Fruit fly (Drosophila melanogaster) whole organism, embryonic: ENCODE data around the gene Paris.
A peak's percentile ranks its signal among the peaks of the same experiment; 100 is the strongest.

Source experiments
- B-H2 ChIP-seq: fragments of 200-800 bp; sonication (Bioruptor generic); optimal IDR thresholded peaks from 2 replicates; lab custom pipeline; 2018; ENCODE audit warnings: missing biosample characterization, mild to moderate bottlenecking, missing genetic modification characterization
- CG1024 ChIP-seq: fragments of 200-800 bp; sonication (Bioruptor generic); IDR thresholded peaks from 2 replicates; pipeline ENCODE4 v1.3.6; 2022; ENCODE audit warnings: missing biosample characterization, missing genetic modification characterization
- CG10274 ChIP-seq: fragments of 200-800 bp; sonication (Bioruptor generic); optimal IDR thresholded peaks from 3 replicates; lab custom pipeline; 2017; ENCODE audit warnings: missing biosample characterization, mild to moderate bottlenecking, missing genetic modification characterization
- CG10366 ChIP-seq: fragments of 200-800 bp; sonication (Bioruptor generic); IDR thresholded peaks from 2 replicates; pipeline ENCODE4 v1.3.6; 2022; ENCODE audit warnings: missing biosample characterization, missing genetic modification characterization
- CG10543 ChIP-seq: fragments of 200-800 bp; sonication (Bioruptor generic); optimal IDR thresholded peaks from 3 replicates; lab custom pipeline; 2017; ENCODE audit warnings: missing biosample characterization, mild to moderate bottlenecking, missing genetic modification characterization, moderate library complexity
- CG11085 ChIP-seq: fragments of 200-800 bp; sonication (Bioruptor generic); IDR thresholded peaks from 2 replicates; pipeline ENCODE4 v1.3.6; 2022; ENCODE audit warnings: missing biosample characterization, missing genetic modification characterization
- CG11247 ChIP-seq: fragments of 200-800 bp; sonication (Bioruptor generic); IDR thresholded peaks from 2 replicates; pipeline ENCODE4 v1.3.6; 2022; ENCODE audit warnings: missing biosample characterization, missing genetic modification characterization
- CG12219 ChIP-seq: fragments of 200-800 bp; sonication (Bioruptor generic); optimal IDR thresholded peaks from 3 replicates; lab custom pipeline; 2018; ENCODE audit warnings: missing biosample characterization, mild to moderate bottlenecking, missing genetic modification characterization
- CG12744 ChIP-seq: fragments of 200-800 bp; sonication (Bioruptor generic); optimal IDR thresholded peaks from 2 replicates; lab custom pipeline; 2016; ENCODE audit warnings: missing biosample characterization, missing genetic modification characterization
- CG13296 ChIP-seq: fragments of 200-800 bp; sonication (Bioruptor generic); optimal IDR thresholded peaks from 3 replicates; lab custom pipeline; 2018; ENCODE audit warnings: missing biosample characterization, mild to moderate bottlenecking, missing genetic modification characterization
- CG2202 ChIP-seq: fragments of 200-800 bp; sonication (Bioruptor generic); optimal IDR thresholded peaks from 2 replicates; lab custom pipeline; 2018; ENCODE audit warnings: missing biosample characterization, mild to moderate bottlenecking, missing genetic modification characterization
- CG3065 ChIP-seq: fragments of 200-800 bp; sonication (Bioruptor generic); optimal IDR thresholded peaks from 2 replicates; lab custom pipeline; 2016; ENCODE audit warnings: missing biosample characterization, missing genetic modification characterization
- CG3163 ChIP-seq: fragments of 200-800 bp; sonication (Bioruptor generic); optimal IDR thresholded peaks from 3 replicates; lab custom pipeline; 2016; ENCODE audit warnings: missing biosample characterization, missing genetic modification characterization
- CG43689 ChIP-seq: fragments of 200-800 bp; sonication (Bioruptor generic); IDR thresholded peaks from 2 replicates; pipeline ENCODE4 v1.3.6; 2022; ENCODE audit warnings: missing biosample characterization, missing genetic modification characterization
- CG4854 ChIP-seq: fragments of 200-800 bp; sonication (Bioruptor generic); optimal IDR thresholded peaks from 2 replicates; lab custom pipeline; 2016; ENCODE audit warnings: missing biosample characterization, missing genetic modification characterization, inconsistent platforms
- CG5245 ChIP-seq: fragments of 200-800 bp; sonication (Bioruptor generic); optimal IDR thresholded peaks from 3 replicates; lab custom pipeline; 2016; ENCODE audit warnings: missing biosample characterization, missing genetic modification characterization
- CG6813 ChIP-seq: fragments of 200-800 bp; sonication (Bioruptor generic); optimal IDR thresholded peaks from 2 replicates; lab custom pipeline; 2017; ENCODE audit warnings: missing biosample characterization, missing genetic modification characterization, mild to moderate bottlenecking, moderate library complexity, missing genetic modification reagents
- CG8359 ChIP-seq: fragments of 200-800 bp; sonication (Bioruptor generic); optimal IDR thresholded peaks from 2 replicates; lab custom pipeline; 2017; ENCODE audit warnings: missing biosample characterization, mild to moderate bottlenecking, missing genetic modification characterization, borderline replicate concordance
- CG8924 ChIP-seq: fragments of 200-800 bp; optimal IDR thresholded peaks from 3 replicates; lab custom pipeline; 2019; ENCODE audit warnings: missing biosample characterization, mild to moderate bottlenecking, missing genetic modification characterization, moderate library complexity
- CG9727 ChIP-seq: fragments of 200-800 bp; sonication (Bioruptor generic); optimal IDR thresholded peaks from 3 replicates; lab custom pipeline; 2017; ENCODE audit warnings: missing biosample characterization, mild to moderate bottlenecking, missing genetic modification characterization
- Dbx ChIP-seq: fragments of 200-800 bp; sonication (Bioruptor generic); IDR thresholded peaks from 3 replicates; pipeline ENCODE4 v1.3.6; 2022; ENCODE audit warnings: missing biosample characterization, missing genetic modification characterization
- H15 ChIP-seq: fragments of 200-800 bp; sonication (Bioruptor generic); IDR thresholded peaks from 3 replicates; pipeline ENCODE4 v1.3.6; 2022; ENCODE audit warnings: missing biosample characterization, missing genetic modification characterization
- Trl ChIP-seq, 3 experiments: fragments of >200 bp in 2 of 3; fragments of 200-800 bp in 1 of 3; sonication (Bioruptor generic) in 1 of 3; optimal IDR thresholded peaks; 2 replicates in 1 of 3; 3 replicates in 2 of 3; lab custom pipeline; 2016 to 2017; ENCODE audit warnings: missing biosample characterization in 1 of 3, missing genetic modification characterization in 1 of 3
- Xbp1 ChIP-seq: fragments of 200-800 bp; sonication (Bioruptor generic); optimal IDR thresholded peaks from 3 replicates; lab custom pipeline; 2016; ENCODE audit warnings: missing biosample characterization, mild to moderate bottlenecking, missing genetic modification characterization
- cas ChIP-seq: fragments of 200-800 bp; sonication (Bioruptor generic); IDR thresholded peaks from 2 replicates; pipeline ENCODE4 v1.3.6; 2022; ENCODE audit warnings: missing biosample characterization, missing genetic modification characterization
- croc ChIP-seq: fragments of 200-800 bp; sonication (Bioruptor generic); conservative IDR thresholded peaks from 3 replicates; pipeline ENCODE4 v1.3.6; 2022; ENCODE audit warnings: missing biosample characterization, missing genetic modification characterization
- dpn ChIP-seq, 2 experiments: fragments of 200-800 bp; sonication (Bioruptor generic); optimal IDR thresholded peaks; 3 replicates each; lab custom pipeline; 2016; ENCODE audit warnings: missing biosample characterization in 2 of 2, missing genetic modification characterization in 2 of 2
- ems ChIP-seq: fragments of 200-800 bp; sonication (Bioruptor generic); optimal IDR thresholded peaks from 3 replicates; lab custom pipeline; 2016; ENCODE audit warnings: missing biosample characterization, missing genetic modification characterization
- ewg ChIP-seq: fragments of 200-800 bp; sonication (Bioruptor generic); optimal IDR thresholded peaks from 3 replicates; lab custom pipeline; 2017; ENCODE audit warnings: mild to moderate bottlenecking, missing biosample characterization, missing genetic modification reagents, missing genetic modification characterization
- fd102C ChIP-seq: fragments of 200-800 bp; sonication (Bioruptor generic); optimal IDR thresholded peaks from 2 replicates; lab custom pipeline; 2018; ENCODE audit warnings: missing biosample characterization, mild to moderate bottlenecking, missing genetic modification characterization, moderate library complexity
- jing ChIP-seq: fragments of 200-800 bp; sonication (Bioruptor generic); optimal IDR thresholded peaks from 2 replicates; lab custom pipeline; 2018; ENCODE audit warnings: missing biosample characterization, mild to moderate bottlenecking, missing genetic modification characterization
- jumu ChIP-seq: fragments of 200-800 bp; sonication (Bioruptor generic); optimal IDR thresholded peaks from 3 replicates; lab custom pipeline; 2016; ENCODE audit warnings: missing biosample characterization, missing genetic modification characterization
- lab ChIP-seq: fragments of 200-800 bp; sonication (Bioruptor generic); optimal IDR thresholded peaks from 3 replicates; lab custom pipeline; 2017; ENCODE audit warnings: missing biosample characterization, missing genetic modification characterization, mild to moderate bottlenecking, moderate library complexity, missing genetic modification reagents
- lbe ChIP-seq: fragments of 200-800 bp; sonication (Bioruptor generic); optimal IDR thresholded peaks from 2 replicates; lab custom pipeline; 2016; ENCODE audit warnings: missing biosample characterization, mild to moderate bottlenecking, missing genetic modification characterization
- mirr ChIP-seq: fragments of 200-800 bp; sonication (Bioruptor generic); optimal IDR thresholded peaks from 3 replicates; lab custom pipeline; 2018; ENCODE audit warnings: missing biosample characterization, mild to moderate bottlenecking, missing genetic modification characterization
- onecut ChIP-seq: fragments of 200-800 bp; sonication (Bioruptor generic); IDR thresholded peaks from 2 replicates; pipeline ENCODE4 v1.3.6; 2022; ENCODE audit warnings: missing biosample characterization, missing genetic modification characterization
- otp ChIP-seq: fragments of 200-800 bp; sonication (Bioruptor generic); IDR thresholded peaks from 3 replicates; pipeline ENCODE4, ENCODE4 v1.3.6; 2022; ENCODE audit warnings: missing biosample characterization, missing genetic modification characterization
- ranshi ChIP-seq: fragments of 200-800 bp; sonication (Bioruptor generic); IDR thresholded peaks from 2 replicates; pipeline ENCODE4 v1.3.6; 2022; ENCODE audit warnings: missing biosample characterization, missing genetic modification characterization
- salm ChIP-seq: fragments of 200-800 bp; sonication (Bioruptor generic); optimal IDR thresholded peaks from 2 replicates; lab custom pipeline; 2018; ENCODE audit warnings: missing biosample characterization, mild to moderate bottlenecking, missing genetic modification characterization
- sc ChIP-seq, 3 experiments: fragments of >200 bp in 2 of 3; fragments of 200-800 bp in 1 of 3; sonication (Bioruptor generic) in 1 of 3; optimal IDR thresholded peaks; 2 replicates in 2 of 3; 3 replicates in 1 of 3; lab custom pipeline; 2017; ENCODE audit warnings: mild to moderate bottlenecking in 1 of 3, missing biosample characterization in 1 of 3, missing genetic modification characterization in 1 of 3, missing genetic modification reagents in 1 of 3
- schlank ChIP-seq: fragments of 200-800 bp; sonication (Bioruptor generic); optimal IDR thresholded peaks from 2 replicates; lab custom pipeline; 2018; ENCODE audit warnings: missing biosample characterization, mild to moderate bottlenecking, missing genetic modification characterization
- sd ChIP-seq: fragments of 200-800 bp; sonication (Bioruptor generic); optimal IDR thresholded peaks from 3 replicates; lab custom pipeline; 2018; ENCODE audit warnings: missing biosample characterization, mild to moderate bottlenecking, missing genetic modification characterization, moderate library complexity
- sisA ChIP-seq: fragments of 200-800 bp; sonication (Bioruptor generic); IDR thresholded peaks from 2 replicates; pipeline ENCODE4 v1.3.6; 2022; ENCODE audit warnings: missing biosample characterization, missing genetic modification characterization
- slp2 ChIP-seq: fragments of 200-800 bp; sonication (Bioruptor generic); optimal IDR thresholded peaks from 2 replicates; lab custom pipeline; 2016; ENCODE audit warnings: missing biosample characterization, missing genetic modification characterization
- trem ChIP-seq: fragments of 200-800 bp; optimal IDR thresholded peaks from 3 replicates; lab custom pipeline; 2019; ENCODE audit warnings: missing biosample characterization, mild to moderate bottlenecking, missing genetic modification characterization, moderate library complexity
- trh ChIP-seq: fragments of 200-800 bp; sonication (Bioruptor generic); optimal IDR thresholded peaks from 2 replicates; lab custom pipeline; 2016; ENCODE audit warnings: missing biosample characterization, missing genetic modification characterization
- tup ChIP-seq: fragments of 200-800 bp; sonication (Bioruptor generic); optimal IDR thresholded peaks from 2 replicates; lab custom pipeline; 2016; ENCODE audit warnings: missing biosample characterization, mild to moderate bottlenecking, missing genetic modification characterization, moderate library complexity
- zen ChIP-seq: fragments of 200-800 bp; sonication (Bioruptor generic); optimal IDR thresholded peaks from 3 replicates; lab custom pipeline; 2018; ENCODE audit warnings: missing biosample characterization, mild to moderate bottlenecking, missing genetic modification characterization, moderate library complexity

The Paris gene

DNA sequence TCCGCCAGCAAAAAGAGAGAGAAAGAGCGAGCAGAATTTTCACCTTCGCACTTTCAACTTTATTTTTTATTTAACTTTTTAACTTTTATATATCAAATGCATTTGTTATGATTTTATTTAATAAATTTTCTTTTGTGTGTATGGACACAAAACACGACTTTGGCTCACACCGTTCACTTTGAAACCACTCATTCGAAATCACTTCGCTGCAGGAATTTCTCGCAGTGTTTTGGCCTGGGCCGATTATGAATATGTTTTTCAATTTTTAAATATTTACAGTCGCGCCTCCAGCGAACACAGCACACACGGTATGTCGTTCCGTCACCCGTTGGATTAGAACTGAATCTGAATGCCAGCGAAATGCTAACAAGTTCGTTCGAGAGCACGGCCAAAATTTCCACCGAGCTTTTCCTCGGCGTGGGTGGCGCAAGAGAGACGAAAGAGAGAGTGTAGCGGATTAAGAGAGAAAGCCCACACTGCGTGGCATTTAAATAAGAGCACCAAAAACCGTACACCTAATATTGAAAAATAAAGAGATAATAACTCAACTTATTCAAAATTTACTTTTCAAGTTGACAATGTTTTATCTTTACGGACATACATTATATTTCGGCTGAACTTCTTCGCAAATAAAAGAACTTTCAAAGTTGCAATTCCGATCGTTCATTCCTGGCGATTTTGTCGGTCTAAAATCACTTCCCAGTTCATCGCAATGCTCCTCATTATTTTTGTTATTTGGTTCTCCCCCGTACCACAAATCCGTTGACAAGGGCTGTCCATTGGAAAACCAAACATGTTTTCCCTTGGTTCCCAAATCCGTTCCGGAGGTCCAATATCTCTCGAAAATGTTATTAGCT, 22.3 kb upstream of the Paris start, which contains the start of gene CG15431 (continued):
- TF ChIP-seq mirr (GFP tag; lab: Kevin White, UChicago) = no peak
- peak; percentile 66 for TF ChIP-seq CG6813 (GFP tag; lab: Kevin White, UChicago)
- TF ChIP-seq sd (tag; lab: Kevin White, UChicago) = peak; percentile 67
- TF ChIP-seq salm (tag; lab: Kevin White, UChicago) = peak; percentile 32
- TF ChIP-seq zen (tag; lab: Kevin White, UChicago) = no peak
- TF ChIP-seq ewg (GFP tag; lab: Kevin White, UChicago) = peak; percentile 65
- TF ChIP-seq Trl (optimal IDR thresholded peaks at IDR 0.05; lab: Kevin White, UChicago) = peak; percentile 73 to 82
- TF ChIP-seq Trl (GFP tag; optimal IDR thresholded peaks at IDR 0.05; lab: Kevin White, UChicago) = no peak
- peak; percentile 56 for TF ChIP-seq CG8924
- TF ChIP-seq fd102C (GFP tag; lab: Kevin White, UChicago) = no peak
- TF ChIP-seq Xbp1 = peak; percentile 65
- TF ChIP-seq CG1024 (GFP tag; lab: Robert Waterston, UW) = 0 out of 2 replicates have a peak, but pooled peaks have one; percentile 40
- peak; percentile 15 for TF ChIP-seq B-H2 (GFP tag; lab: Kevin White, UChicago)
- peak; percentile 25 for TF ChIP-seq CG12744
- no peak for TF ChIP-seq trh
- TF ChIP-seq tup = peak; percentile 25
- peak; percentile 21 for TF ChIP-seq CG10274 (GFP tag; lab: Kevin White, UChicago)
- peak; percentile 65; the same call in 2 of the 3 replicates for TF ChIP-seq H15
- TF ChIP-seq CG8359 = no peak
- no peak for TF ChIP-seq otp (GFP tag; lab: Robert Waterston, UW)
- TF ChIP-seq CG11085 = no peak
- TF ChIP-seq CG2202 (tag; lab: Kevin White, UChicago) = no peak
- no peak for TF ChIP-seq CG3065
- no peak for TF ChIP-seq lbe
- TF ChIP-seq cas (GFP tag; lab: Robert Waterston, UW) = no peak
- TF ChIP-seq CG10543 (GFP tag; lab: Kevin White, UChicago) = no peak
- TF ChIP-seq ranshi = no peak; the same call in 1 of the 2 replicates
- peak; percentile 62 for TF ChIP-seq CG10366 (GFP tag; lab: Robert Waterston, UW)
- TF ChIP-seq sc (optimal IDR thresholded peaks at IDR 0.05; lab: Kevin White, UChicago) = no peak
- TF ChIP-seq sc (GFP tag; optimal IDR thresholded peaks at IDR 0.05; lab: Kevin White, UChicago) = no peak
- peak; percentile 47 for TF ChIP-seq dpn (GFP tag; optimal IDR thresholded peaks at IDR 0.05; lab: Kevin White, UChicago)
- peak; percentile 14 for TF ChIP-seq CG5245 (GFP tag; lab: Kevin White, UChicago)
- TF ChIP-seq CG9727 = peak; percentile 44
- TF ChIP-seq Dbx = peak; percentile 77; the same call in 2 of the 3 replicates
- TF ChIP-seq lab (GFP tag; lab: Kevin White, UChicago) = peak; percentile 82
- no peak for TF ChIP-seq CG12219 (GFP tag; lab: Kevin White, UChicago)
- TF ChIP-seq jing (GFP tag; lab: Kevin White, UChicago) = peak; percentile 11
- peak; percentile 23; the same call in 1 of the 3 replicates for TF ChIP-seq croc (GFP tag; lab: Robert Waterston, UW)
- peak; percentile 41 for TF ChIP-seq CG4854 (GFP tag; lab: Kevin White, UChicago)
- TF ChIP-seq sisA = peak; percentile 59
- peak; percentile 13 for TF ChIP-seq slp2 (GFP tag; lab: Kevin White, UChicago)
- no peak for TF ChIP-seq schlank (tag; lab: Kevin White, UChicago)
- peak; percentile 20 for TF ChIP-seq ems (GFP tag; lab: Kevin White, UChicago)
- TF ChIP-seq CG3163 (GFP tag; lab: Kevin White, UChicago) = peak; percentile 96
- peak; percentile 58 for TF ChIP-seq CG11247 (GFP tag; lab: Robert Waterston, UW)
- TF ChIP-seq CG43689 (GFP tag; lab: Robert Waterston, UW) = no peak
- TF ChIP-seq trem (tag; lab: Kevin White, UChicago) = no peak
- TF ChIP-seq jumu (GFP tag; lab: Kevin White, UChicago) = no peak
- TF ChIP-seq onecut (GFP tag; lab: Robert Waterston, UW) = peak; percentile 43
- TF ChIP-seq CG13296 (GFP tag; lab: Kevin White, UChicago) = peak; percentile 48
